Fruit fly (Drosophila melanogaster): ENCODE results near the gene Akap200.
A peak's percentile ranks its signal among the peaks of the same experiment; 100 is the strongest.

Gene Akap200

DNA sequence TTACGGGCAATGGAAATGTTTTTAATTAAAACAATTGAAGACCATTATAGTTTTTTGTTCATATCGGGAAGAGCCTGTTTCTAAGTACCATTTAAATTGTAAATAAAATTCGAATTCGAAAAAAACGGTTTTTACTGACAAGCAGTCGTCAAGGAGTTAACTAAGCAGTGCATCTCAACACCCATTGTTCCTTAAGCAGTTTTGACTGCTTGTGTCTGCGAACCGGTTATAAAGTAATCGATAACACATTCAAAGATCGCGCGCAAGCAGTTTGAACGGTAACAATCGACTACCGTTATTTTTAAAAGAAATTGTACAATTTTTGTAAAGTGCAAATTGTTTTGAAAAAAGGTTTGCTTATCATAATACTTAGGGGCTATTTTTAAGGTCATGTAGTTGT is 62.5 kb downstream of the Akap200 start (continued):
- TF ChIP-seq BEAF-32 (GFP tag; optimal IDR thresholded peaks at IDR 0.05) (peak; percentile 54), pzg (GFP tag; optimal IDR thresholded peaks at IDR 0.05) (peak; percentile 62), nmo (GFP tag; optimal IDR thresholded peaks at IDR 0.05) (peak; percentile 35), CG4404 (GFP tag; IDR thresholded peaks at IDR 0.05) (no peak), Ets97D (GFP tag; optimal IDR thresholded peaks at IDR 0.05) (peak; percentile 61), CG31365 (tag; optimal IDR thresholded peaks at IDR 0.05) (peak; percentile 100), trem (tag; optimal IDR thresholded peaks at IDR 0.05) (peak; percentile 12), Sox102F (GFP tag; optimal IDR thresholded peaks at IDR 0.05) (peak; percentile 68), prd (optimal IDR thresholded peaks at IDR 0.05) (no peak), prd (GFP tag; IDR thresholded peaks at IDR 0.05) (no peak), zen (tag; optimal IDR thresholded peaks at IDR 0.05) (peak; percentile 67), Bdp1 (GFP tag; optimal IDR thresholded peaks at IDR 0.05) (peak; percentile 91), jigr1 (GFP tag; IDR thresholded peaks at IDR 0.05) (no peak), tup (GFP tag; optimal IDR thresholded peaks at IDR 0.05) (no peak), inv (GFP tag; IDR thresholded peaks at IDR 0.05; ENCODE audit: partially characterized antibody) (peak; percentile 29; the same call in 1 of the 2 replicates), Scr (GFP tag; IDR thresholded peaks at IDR 0.05; ENCODE audit: partially characterized antibody) (peak; percentile 7; the same call in 1 of the 2 replicates), CG1024 (GFP tag; IDR thresholded peaks at IDR 0.05) (no peak), CG2712 (tag; optimal IDR thresholded peaks at IDR 0.05) (peak; percentile 28), D (optimal IDR thresholded peaks at IDR 0.05) (peak; percentile 75), D (GFP tag; optimal IDR thresholded peaks at IDR 0.05) (peak; percentile 51), CG2120 (GFP tag; optimal IDR thresholded peaks at IDR 0.05) (peak; percentile 17), D19B (GFP tag; optimal IDR thresholded peaks at IDR 0.05) (no peak), CG6272 (GFP tag; IDR thresholded peaks at IDR 0.05) (0 out of 2 replicates have a peak, but pooled peaks have one; percentile 12), Bgb (GFP tag; IDR thresholded peaks at IDR 0.05; ENCODE audit: partially characterized antibody) (peak; percentile 56; the same call in 1 of the 2 replicates), HmgD (GFP tag; optimal IDR thresholded peaks at IDR 0.05) (peak; percentile 84), CG15479 (GFP tag; optimal IDR thresholded peaks at IDR 0.05) (peak; percentile 88), maf-S (GFP tag; optimal IDR thresholded peaks at IDR 0.05) (peak; percentile 3)

DNA sequence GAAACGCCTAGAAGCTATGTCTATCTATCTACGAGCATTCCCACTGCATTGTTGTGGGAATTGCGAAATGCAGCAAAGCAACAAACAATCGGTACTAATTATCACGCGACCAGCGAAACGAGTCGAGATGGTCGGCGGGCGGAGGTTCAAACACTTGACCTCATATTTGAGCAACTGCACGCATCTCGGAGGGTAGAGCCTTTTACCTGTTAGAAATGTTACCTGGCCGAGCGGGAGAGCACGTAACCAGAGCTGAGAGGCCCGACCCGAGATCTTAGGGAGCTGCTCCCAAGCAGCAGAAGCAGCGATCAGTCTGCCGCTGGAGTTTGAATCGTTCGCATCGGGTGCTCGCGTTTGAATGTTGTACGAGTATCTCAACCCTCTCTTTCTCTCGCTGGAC is 62.9 kb downstream of the Akap200 start:
- TF ChIP-seq Eip74EF (GFP tag; optimal IDR thresholded peaks at IDR 0.05) (no peak), Rfx (GFP tag; IDR thresholded peaks at IDR 0.05) (peak; percentile 27; the same call in 1 of the 2 replicates), CG1233 (GFP tag; optimal IDR thresholded peaks at IDR 0.05) (no peak), CG2202 (tag; optimal IDR thresholded peaks at IDR 0.05) (no peak), crol (GFP tag; IDR thresholded peaks at IDR 0.05) (no peak), sug (tag; optimal IDR thresholded peaks at IDR 0.05) (no peak), run (tag; optimal IDR thresholded peaks at IDR 0.05) (no peak), CG3726 (GFP tag; IDR thresholded peaks at IDR 0.05) (no peak), CG9932 (GFP tag; IDR thresholded peaks at IDR 0.05) (no peak), Fer2 (tag; optimal IDR thresholded peaks at IDR 0.05) (no peak), fd3F (GFP tag; optimal IDR thresholded peaks at IDR 0.05) (no peak), Trl (optimal IDR thresholded peaks at IDR 0.05) (peak; percentile 43 to 69), Trl (GFP tag; optimal IDR thresholded peaks at IDR 0.05) (no peak), CG9437 (GFP tag; optimal IDR thresholded peaks at IDR 0.05) (no peak), CTCF (GFP tag; optimal IDR thresholded peaks at IDR 0.05) (no peak), amos (GFP tag; IDR thresholded peaks at IDR 0.05; ENCODE audit: partially characterized antibody) (no peak), fu2 (GFP tag; optimal IDR thresholded peaks at IDR 0.05) (no peak), mld (GFP tag; IDR thresholded peaks at IDR 0.05; ENCODE audit: partially characterized antibody) (0 out of 3 replicates have a peak, but pooled peaks have one; percentile 45), CG13424 (tag; optimal IDR thresholded peaks at IDR 0.05) (no peak), repo (GFP tag; optimal IDR thresholded peaks at IDR 0.05) (no peak), bab2 (GFP tag; optimal IDR thresholded peaks at IDR 0.05) (no peak), HHEX (GFP tag; optimal IDR thresholded peaks at IDR 0.05) (no peak), CG1832 (GFP tag; optimal IDR thresholded peaks at IDR 0.05) (peak; percentile 1), gcm (GFP tag; optimal IDR thresholded peaks at IDR 0.05) (no peak), lmd (GFP tag; IDR thresholded peaks at IDR 0.05) (no peak), CG5245 (GFP tag; optimal IDR thresholded peaks at IDR 0.05) (no peak)

All from whole organism, embryonic.